Worm (Caenorhabditis elegans) whole organism, late embryonic: ENCODE measurements around the gene C36E6.2.

Experiments used
- C08G9.2 ChIP-seq: sonication (generic microtip); optimal IDR thresholded peaks from 2 replicates; lab custom pipeline; 2016; ENCODE audit warnings: mild to moderate bottlenecking, missing genetic modification characterization, moderate library complexity, missing compliant biosample characterization
- ahr-1 ChIP-seq: sonication (generic microtip); optimal IDR thresholded peaks from 2 replicates; lab custom pipeline; 2016; ENCODE audit warnings: missing genetic modification characterization, missing compliant biosample characterization
- ama-1 ChIP-seq: fragments of 150-350 bp; optimal IDR thresholded peaks from 2 replicates; lab custom pipeline; 2014
- ceh-2 ChIP-seq: sonication (generic microtip); optimal IDR thresholded peaks from 2 replicates; lab custom pipeline; 2016; ENCODE audit warnings: missing genotype, missing genetic modification characterization, missing compliant biosample characterization
- ceh-9 ChIP-seq: sonication (generic microtip); optimal IDR thresholded peaks from 2 replicates; lab custom pipeline; 2016; ENCODE audit warnings: mild to moderate bottlenecking, missing genetic modification characterization, inconsistent platforms, missing compliant biosample characterization
- elt-2 ChIP-seq: sonication (generic microtip); optimal IDR thresholded peaks from 2 replicates; lab custom pipeline; 2016; ENCODE audit warnings: missing genetic modification reagents, missing genetic modification characterization, missing compliant biosample characterization
- gmeb-2 ChIP-seq: sonication (generic microtip); optimal IDR thresholded peaks from 2 replicates; lab custom pipeline; 2016; ENCODE audit warnings: missing genetic modification characterization, inconsistent platforms, missing compliant biosample characterization
- hlh-30 ChIP-seq: sonication (generic microtip); optimal IDR thresholded peaks from 2 replicates; lab custom pipeline; 2017; ENCODE audit warnings: antibody characterized with exemption, missing genetic modification characterization, missing compliant biosample characterization; ENCODE audit not compliant: insufficient read depth
- nhr-11 ChIP-seq: fragments of 150-350 bp; optimal IDR thresholded peaks from 2 replicates; lab custom pipeline; 2014; ENCODE audit warnings: missing biosample characterization, missing genetic modification characterization
- odd-2 ChIP-seq: sonication (generic microtip); optimal IDR thresholded peaks from 2 replicates; lab custom pipeline; 2017; ENCODE audit warnings: antibody characterized with exemption, mild to moderate bottlenecking, missing genetic modification characterization, missing compliant biosample characterization
- pag-3 ChIP-seq: sonication (generic microtip); optimal IDR thresholded peaks from 2 replicates; lab custom pipeline; 2016; ENCODE audit warnings: missing compliant biosample characterization, missing genetic modification characterization, borderline replicate concordance
- pros-1 ChIP-seq: fragments of 150-350 bp; optimal IDR thresholded peaks from 2 replicates; lab custom pipeline; 2014; ENCODE audit warnings: missing biosample characterization, missing genetic modification reagents, missing genetic modification characterization
- sdc-2 ChIP-seq: sonication (generic microtip); optimal IDR thresholded peaks from 2 replicates; lab custom pipeline; 2016; ENCODE audit warnings: missing genotype, missing genetic modification characterization, missing compliant biosample characterization
- unc-55 ChIP-seq: sonication (generic microtip); optimal IDR thresholded peaks from 2 replicates; lab custom pipeline; 2017; ENCODE audit warnings: missing biosample characterization, missing genetic modification reagents, missing genetic modification characterization

DNA sequence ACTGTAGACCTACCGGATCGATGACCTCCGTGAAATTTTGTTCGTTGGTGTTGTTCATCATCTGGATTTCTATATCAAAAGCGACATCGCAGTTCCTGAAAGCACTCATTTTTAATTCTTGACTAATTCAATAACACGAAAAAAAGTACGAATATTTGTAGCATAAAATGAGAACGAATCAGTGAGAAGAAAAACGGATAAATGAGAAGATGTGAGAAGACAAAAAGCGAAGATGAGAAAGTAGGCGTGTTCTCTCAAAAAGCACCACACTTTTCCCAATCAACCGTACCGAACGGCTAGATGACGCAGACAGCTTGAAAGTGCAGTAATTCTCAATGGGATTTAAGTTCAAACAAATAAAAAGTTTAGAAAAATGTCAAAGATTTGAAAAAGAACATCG, 35.3 kb downstream of the C36E6.2 start, which contains the start of gene npr-24:
- TF ChIP-seq nhr-11 (tag; lab: Kevin White, UChicago) (no peak), C08G9.2 (tag; lab: Kevin White, UChicago) (no peak), ahr-1 (tag; lab: Kevin White, UChicago) (no peak), sdc-2 (tag; lab: Kevin White, UChicago) (no peak), elt-2 (tag; lab: Kevin White, UChicago) (no peak), odd-2 (tag; lab: Kevin White, UChicago) (no peak), pag-3 (no peak), gmeb-2 (tag; lab: Kevin White, UChicago) (no peak), ceh-9 (tag; lab: Kevin White, UChicago) (no peak), ceh-2 (tag; lab: Kevin White, UChicago) (no peak), ama-1 (lab: Kevin White, UChicago) (no peak), hlh-30 (no peak), pros-1 (tag; lab: Kevin White, UChicago) (no peak), unc-55 (GFP tag; lab: Kevin White, UChicago) (no peak)
